Worm (Caenorhabditis elegans): Measurements from ENCODE around the gene F36F12.1.

Gene F36F12.1

ce11 chrV:2055765-2056504 lies 47.1 kb downstream of the F36F12.1 start:
- TF ChIP-seq nhr-80 (tag; optimal IDR thresholded peaks at IDR 0.05), result peak; percentile 60
- TF ChIP-seq cebp-1 (GFP tag; IDR thresholded peaks at IDR 0.05), result no peak; the same call in 1 of the 2 replicates
- peak; percentile 61 for TF ChIP-seq cebp-1 (tag; optimal IDR thresholded peaks at IDR 0.05)
- TF ChIP-seq zim-3 (tag; optimal IDR thresholded peaks at IDR 0.05), result no peak
- no peak for TF ChIP-seq hmg-20 (GFP tag; IDR thresholded peaks at IDR 0.05)

ce11 chrV:2054254-2054653 lies 48.8 kb downstream of the F36F12.1 start:
- TF ChIP-seq ztf-6 (GFP tag; IDR thresholded peaks at IDR 0.05) (no peak), nfya-2 (GFP tag; IDR thresholded peaks at IDR 0.05) (no peak), attf-3 (GFP tag; conservative IDR thresholded peaks at IDR 0.05) (no peak), F49E8.2 (tag; optimal IDR thresholded peaks at IDR 0.05; ENCODE audit: insufficient read depth) (no peak), hrde-1 (tag; optimal IDR thresholded peaks at IDR 0.05; ENCODE audit: borderline replicate concordance) (no peak), xnd-1 (tag; optimal IDR thresholded peaks at IDR 0.05) (no peak), hmg-20 (GFP tag; IDR thresholded peaks at IDR 0.05) (no peak), F57A8.1 (GFP tag; optimal IDR thresholded peaks at IDR 0.05) (no peak), die-1 (tag; optimal IDR thresholded peaks at IDR 0.05) (no peak), egrh-3 (GFP tag; IDR thresholded peaks at IDR 0.05) (no peak), egl-44 (GFP tag; IDR thresholded peaks at IDR 0.05) (no peak), B0261.1 (tag; optimal IDR thresholded peaks at IDR 0.05) (no peak), attf-6 (GFP tag; IDR thresholded peaks at IDR 0.05) (no peak), C06A6.2 (GFP tag; conservative IDR thresholded peaks at IDR 0.05) (no peak)

ce11 chrV:2053509-2053908 lies 49.5 kb downstream of the F36F12.1 start, which contains the start of gene comt-5:
Gene comt-5 (minus strand): TSS chrV:2053609.
- TF ChIP-seq lin-26 (GFP tag; IDR thresholded peaks at IDR 0.05) (no peak), Y53G8AR.9 (GFP tag; conservative IDR thresholded peaks at IDR 0.05) (no peak), F49E8.2 (tag; optimal IDR thresholded peaks at IDR 0.05; ENCODE audit: insufficient read depth) (no peak), snpc-4 (GFP tag; optimal IDR thresholded peaks at IDR 0.05) (no peak), snpc-4 (tag; optimal IDR thresholded peaks at IDR 0.05) (no peak), atf-7 (tag; optimal IDR thresholded peaks at IDR 0.05) (no peak), F33H1.4 (GFP tag; IDR thresholded peaks at IDR 0.05) (no peak), ztf-26 (tag; optimal IDR thresholded peaks at IDR 0.05) (no peak), sdz-38 (tag; optimal IDR thresholded peaks at IDR 0.05) (no peak), snpc-3.4 (tag; optimal IDR thresholded peaks at IDR 0.05) (no peak), chd-7 (tag; optimal IDR thresholded peaks at IDR 0.05) (no peak), unc-62 (GFP tag; optimal IDR thresholded peaks at IDR 0.05) (no peak), gei-17 (GFP tag; optimal IDR thresholded peaks at IDR 0.05) (no peak), efl-1 (GFP tag; optimal IDR thresholded peaks at IDR 0.05) (no peak)

- no peak for TF ChIP-seq die-1 (tag; optimal IDR thresholded peaks at IDR 0.05)
- no peak for TF ChIP-seq cebp-2 (GFP tag; IDR thresholded peaks at IDR 0.05)
- TF ChIP-seq ztf-28 (GFP tag; IDR thresholded peaks at IDR 0.05), result no peak
- TF ChIP-seq F55B11.4 (tag; optimal IDR thresholded peaks at IDR 0.05; ENCODE audit: borderline replicate concordance, insufficient read depth), result no peak
- no peak for TF ChIP-seq ceh-40 (GFP tag; IDR thresholded peaks at IDR 0.05)
- no peak for TF ChIP-seq pbrm-1 (GFP tag; IDR thresholded peaks at IDR 0.05)
- TF ChIP-seq sptf-2 (GFP tag; optimal IDR thresholded peaks at IDR 0.05), result no peak
Observed at ce11 chrV:2051507-2051906, 51.5 kb downstream of the F36F12.1 start, which contains the start of gene Y40B10A.11. Gene Y40B10A.11 (minus strand): TSS chrV:2051607.
